Worm (Caenorhabditis elegans) whole organism, late embryonic: ENCODE results near the gene ist-1.
A peak's percentile ranks its signal among the peaks of the same experiment; 100 is the strongest.

Experiments
- C08G9.2 ChIP-seq: sonication (generic microtip); optimal IDR thresholded peaks from 2 replicates; lab custom pipeline; 2016; ENCODE audit warnings: mild to moderate bottlenecking, missing genetic modification characterization, moderate library complexity, missing compliant biosample characterization
- F13H6.1 ChIP-seq: sonication (generic microtip); optimal IDR thresholded peaks from 2 replicates; lab custom pipeline; 2016; ENCODE audit warnings: missing genetic modification characterization, missing compliant biosample characterization
- K02D7.2 ChIP-seq: sonication (generic microtip); optimal IDR thresholded peaks from 2 replicates; lab custom pipeline; 2017; ENCODE audit warnings: mild to moderate bottlenecking, missing genetic modification characterization, missing compliant biosample characterization
- K09A11.1 ChIP-seq: sonication (generic microtip); optimal IDR thresholded peaks from 2 replicates; lab custom pipeline; 2017; ENCODE audit warnings: antibody characterized with exemption, mild to moderate bottlenecking, missing genetic modification characterization, missing compliant biosample characterization; ENCODE audit not compliant: insufficient read depth
- Y22D7AL.16 ChIP-seq: sonication (generic microtip); optimal IDR thresholded peaks from 2 replicates; lab custom pipeline; 2016; ENCODE audit warnings: missing genetic modification characterization, missing compliant biosample characterization
- ahr-1 ChIP-seq: sonication (generic microtip); optimal IDR thresholded peaks from 2 replicates; lab custom pipeline; 2016; ENCODE audit warnings: missing genetic modification characterization, missing compliant biosample characterization
- ceh-14 ChIP-seq: sonication (generic microtip); optimal IDR thresholded peaks from 2 replicates; lab custom pipeline; 2016; ENCODE audit warnings: missing genotype, missing genetic modification characterization, missing compliant biosample characterization
- ceh-18 ChIP-seq: sonication (generic microtip); optimal IDR thresholded peaks from 2 replicates; lab custom pipeline; 2016; ENCODE audit warnings: missing genetic modification characterization, missing compliant biosample characterization
- ceh-2 ChIP-seq: sonication (generic microtip); optimal IDR thresholded peaks from 2 replicates; lab custom pipeline; 2016; ENCODE audit warnings: missing genotype, missing genetic modification characterization, missing compliant biosample characterization
- ceh-48 ChIP-seq: sonication (generic microtip); optimal IDR thresholded peaks from 2 replicates; lab custom pipeline; 2016; ENCODE audit warnings: missing genetic modification characterization, inconsistent platforms, missing compliant biosample characterization
- ceh-6 ChIP-seq: fragments of 200-800 bp; sonication (Bioruptor generic); optimal IDR thresholded peaks from 2 replicates; lab custom pipeline; 2018; ENCODE audit warnings: mild to moderate bottlenecking, missing genetic modification characterization, missing compliant biosample characterization
- ceh-9 ChIP-seq: sonication (generic microtip); optimal IDR thresholded peaks from 2 replicates; lab custom pipeline; 2016; ENCODE audit warnings: mild to moderate bottlenecking, missing genetic modification characterization, inconsistent platforms, missing compliant biosample characterization
- che-1 ChIP-seq: sonication (generic microtip); optimal IDR thresholded peaks from 2 replicates; lab custom pipeline; 2016; ENCODE audit warnings: mild to moderate bottlenecking, missing genetic modification characterization, missing compliant biosample characterization
- dve-1 ChIP-seq: sonication (generic microtip); optimal IDR thresholded peaks from 2 replicates; lab custom pipeline; 2017; ENCODE audit warnings: antibody characterized with exemption, mild to moderate bottlenecking, missing genetic modification characterization, missing compliant biosample characterization
- elt-2 ChIP-seq: sonication (generic microtip); optimal IDR thresholded peaks from 2 replicates; lab custom pipeline; 2016; ENCODE audit warnings: missing genetic modification reagents, missing genetic modification characterization, missing compliant biosample characterization
- fax-1 ChIP-seq: sonication (generic microtip); optimal IDR thresholded peaks from 2 replicates; lab custom pipeline; 2016; ENCODE audit warnings: missing genotype, missing genetic modification characterization, missing compliant biosample characterization
- fkh-6 ChIP-seq: sonication (generic microtip); optimal IDR thresholded peaks from 2 replicates; lab custom pipeline; 2016; ENCODE audit warnings: missing genetic modification characterization, missing compliant biosample characterization
- hlh-13 ChIP-seq: fragments of 200-800 bp; sonication (Bioruptor generic); optimal IDR thresholded peaks from 2 replicates; lab custom pipeline; 2018; ENCODE audit warnings: mild to moderate bottlenecking, missing genetic modification characterization, missing compliant biosample characterization
- hlh-15 ChIP-seq: sonication (generic microtip); optimal IDR thresholded peaks from 2 replicates; lab custom pipeline; 2016; ENCODE audit warnings: missing genetic modification characterization, missing compliant biosample characterization
- hlh-6 ChIP-seq: sonication (generic microtip); optimal IDR thresholded peaks from 2 replicates; lab custom pipeline; 2016; ENCODE audit warnings: missing genotype, missing genetic modification characterization, missing compliant biosample characterization
- lim-6 ChIP-seq: sonication (generic microtip); optimal IDR thresholded peaks from 2 replicates; lab custom pipeline; 2016; ENCODE audit warnings: missing genetic modification characterization, missing compliant biosample characterization
- lin-11 ChIP-seq: fragments of 200-800 bp; sonication (Bioruptor generic); optimal IDR thresholded peaks from 2 replicates; lab custom pipeline; 2018; ENCODE audit warnings: mild to moderate bottlenecking, missing genetic modification characterization, missing compliant biosample characterization
- madf-2 ChIP-seq: sonication (generic microtip); optimal IDR thresholded peaks from 2 replicates; lab custom pipeline; 2017; ENCODE audit warnings: missing genetic modification characterization, missing compliant biosample characterization
- mec-3 ChIP-seq: sonication (generic microtip); optimal IDR thresholded peaks from 2 replicates; lab custom pipeline; 2016; ENCODE audit warnings: borderline replicate concordance, missing genetic modification characterization, missing compliant biosample characterization
- nhr-11 ChIP-seq: fragments of 150-350 bp; optimal IDR thresholded peaks from 2 replicates; lab custom pipeline; 2014; ENCODE audit warnings: missing biosample characterization, missing genetic modification characterization
- pat-9 ChIP-seq: fragments of 200-800 bp; sonication (Bioruptor generic); optimal IDR thresholded peaks from 2 replicates; lab custom pipeline; 2018; ENCODE audit warnings: mild to moderate bottlenecking, missing genetic modification characterization, moderate library complexity, missing compliant biosample characterization
- pha-4 ChIP-seq: fragments of 150-350 bp; optimal IDR thresholded peaks from 2 replicates; lab custom pipeline; 2018; ENCODE audit warnings: missing biosample characterization, missing genetic modification reagents, missing genetic modification characterization
- pros-1 ChIP-seq: fragments of 150-350 bp; optimal IDR thresholded peaks from 2 replicates; lab custom pipeline; 2014; ENCODE audit warnings: missing biosample characterization, missing genetic modification reagents, missing genetic modification characterization
- rnt-1 ChIP-seq: sonication (generic microtip); optimal IDR thresholded peaks from 2 replicates; lab custom pipeline; 2016; ENCODE audit warnings: missing genetic modification characterization, missing compliant biosample characterization
- sdc-2 ChIP-seq: sonication (generic microtip); optimal IDR thresholded peaks from 2 replicates; lab custom pipeline; 2016; ENCODE audit warnings: missing genotype, missing genetic modification characterization, missing compliant biosample characterization
- sox-2 ChIP-seq: fragments of 200-800 bp; sonication (Bioruptor generic); IDR thresholded peaks from 2 replicates; pipeline ENCODE4 v1.3.6; 2022; ENCODE audit warnings: missing genetic modification reagents, missing genetic modification characterization, missing compliant biosample characterization
- sox-4 ChIP-seq: sonication (generic microtip); optimal IDR thresholded peaks from 2 replicates; lab custom pipeline; 2017; ENCODE audit warnings: mild to moderate bottlenecking, missing genetic modification characterization, inconsistent platforms, missing compliant biosample characterization
- syd-9 ChIP-seq: sonication (generic microtip); optimal IDR thresholded peaks from 2 replicates; lab custom pipeline; 2016; ENCODE audit warnings: mild to moderate bottlenecking, missing genetic modification characterization, moderate library complexity, missing compliant biosample characterization
- unc-3 ChIP-seq, 2 experiments: fragments of 200-800 bp in 1 of 2; sonication (Bioruptor generic) in 1 of 2; sonication (generic microtip) in 1 of 2; conservative IDR thresholded peaks in 1 of 2; optimal IDR thresholded peaks in 1 of 2; 2 replicates each; pipeline versions ENCODE4 v1.3.6 to Lab custom; 2016 to 2022; ENCODE audit warnings: missing compliant biosample characterization in 2 of 2, missing genetic modification characterization in 2 of 2, missing genetic modification reagents in 1 of 2
- zip-5 ChIP-seq: sonication (generic microtip); optimal IDR thresholded peaks from 2 replicates; lab custom pipeline; 2016; ENCODE audit warnings: missing genetic modification characterization, missing compliant biosample characterization
- ztf-16 ChIP-seq: sonication (generic microtip); optimal IDR thresholded peaks from 2 replicates; lab custom pipeline; 2017; ENCODE audit warnings: missing genetic modification characterization, missing compliant biosample characterization

The ist-1 gene

DNA sequence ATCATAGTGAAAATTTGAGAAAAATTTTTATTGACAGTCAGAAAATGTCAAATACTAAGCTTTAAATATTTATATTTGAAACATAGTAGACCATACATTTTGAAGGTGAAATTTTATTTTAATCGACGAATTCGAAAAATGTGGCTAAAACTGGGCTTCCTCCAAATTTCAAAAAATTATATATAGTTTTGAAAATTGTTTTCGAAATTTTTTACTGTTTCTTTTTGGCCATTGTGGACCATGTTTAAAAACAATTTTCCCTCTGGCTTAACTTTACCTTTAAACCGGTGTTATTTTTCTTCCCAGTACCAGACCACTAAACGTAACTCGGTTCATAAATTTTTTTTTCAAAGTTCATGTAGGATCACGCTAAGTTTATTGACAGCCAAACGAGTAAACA, 3.8 kb upstream of the ist-1 start:
- no peak for TF ChIP-seq pha-4 (tag; lab: Kevin White, UChicago)
- no peak for TF ChIP-seq hlh-15
- TF ChIP-seq dve-1 = no peak
- TF ChIP-seq ceh-14 (tag; lab: Kevin White, UChicago) = no peak
- no peak for TF ChIP-seq F13H6.1 (tag; lab: Kevin White, UChicago)
- no peak for TF ChIP-seq mec-3 (tag; lab: Kevin White, UChicago)
- TF ChIP-seq ceh-48 (tag; lab: Kevin White, UChicago) = no peak
- no peak for TF ChIP-seq C08G9.2 (tag; lab: Kevin White, UChicago)
- TF ChIP-seq hlh-6 (tag; lab: Kevin White, UChicago) = no peak
- TF ChIP-seq lim-6 (tag; lab: Kevin White, UChicago) = no peak
- TF ChIP-seq, all 69 proteins: peak for 0

DNA sequence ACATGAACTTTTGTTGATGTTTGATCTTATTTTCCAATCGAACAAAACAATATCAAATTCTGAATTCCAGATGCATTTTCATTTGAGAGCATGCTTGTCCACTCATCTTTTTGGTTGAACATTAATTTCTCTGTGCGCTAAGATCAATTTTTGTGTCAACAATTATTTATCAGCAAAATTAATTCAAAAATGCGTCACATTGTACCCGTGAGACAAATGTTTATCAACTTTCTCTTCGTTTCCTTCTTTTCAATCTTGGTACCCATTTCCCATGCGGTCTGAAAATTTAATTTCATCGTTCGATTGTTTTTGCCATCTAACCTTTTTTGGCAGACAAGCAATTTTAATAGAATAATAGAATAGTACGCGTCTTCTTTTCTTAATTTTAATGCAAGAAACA, 2.4 kb upstream of the ist-1 start:
- no peak for TF ChIP-seq Y22D7AL.16 (tag; lab: Kevin White, UChicago)
- no peak for TF ChIP-seq ztf-16 (tag; lab: Kevin White, UChicago)
- TF ChIP-seq ceh-9 (tag; lab: Kevin White, UChicago) = no peak
- TF ChIP-seq madf-2 (tag; lab: Kevin White, UChicago) = no peak
- no peak for TF ChIP-seq ceh-6 (GFP tag; lab: Kevin White, UChicago)
- no peak for TF ChIP-seq pros-1 (tag; lab: Kevin White, UChicago)
- TF ChIP-seq che-1 (tag; lab: Kevin White, UChicago) = no peak
- TF ChIP-seq hlh-13 (GFP tag; lab: Kevin White, UChicago) = no peak
- no peak for TF ChIP-seq K09A11.1 (tag; lab: Kevin White, UChicago)
- no peak for TF ChIP-seq K02D7.2 (tag; lab: Kevin White, UChicago)
- TF ChIP-seq fkh-6 (tag; lab: Kevin White, UChicago) = no peak
- TF ChIP-seq nhr-11 (tag; lab: Kevin White, UChicago) = no peak
- no peak for TF ChIP-seq sox-2 (GFP tag; lab: Robert Waterston, UW)

DNA sequence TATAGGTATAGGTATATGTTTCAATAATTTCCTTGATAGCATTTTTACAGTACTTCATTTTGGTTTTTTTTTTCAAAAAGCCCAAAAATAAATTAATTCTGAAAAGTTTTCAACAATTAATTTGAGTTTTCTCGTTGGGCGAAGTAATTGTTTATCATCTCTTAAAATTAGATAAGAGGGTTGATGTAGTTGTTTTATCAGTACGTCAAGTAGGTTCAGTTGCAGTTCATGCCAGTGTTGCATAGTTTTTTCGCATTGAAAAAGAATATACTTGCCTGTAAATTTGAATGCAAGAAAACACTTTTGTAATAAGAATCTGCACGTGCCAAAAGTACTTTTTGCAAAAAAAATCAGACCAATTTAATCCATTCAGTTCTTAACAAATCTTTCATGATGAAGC, 1.3 kb upstream of the ist-1 start:
- TF ChIP-seq rnt-1 (tag; lab: Kevin White, UChicago) = no peak
- peak; percentile 66 for TF ChIP-seq elt-2

DNA sequence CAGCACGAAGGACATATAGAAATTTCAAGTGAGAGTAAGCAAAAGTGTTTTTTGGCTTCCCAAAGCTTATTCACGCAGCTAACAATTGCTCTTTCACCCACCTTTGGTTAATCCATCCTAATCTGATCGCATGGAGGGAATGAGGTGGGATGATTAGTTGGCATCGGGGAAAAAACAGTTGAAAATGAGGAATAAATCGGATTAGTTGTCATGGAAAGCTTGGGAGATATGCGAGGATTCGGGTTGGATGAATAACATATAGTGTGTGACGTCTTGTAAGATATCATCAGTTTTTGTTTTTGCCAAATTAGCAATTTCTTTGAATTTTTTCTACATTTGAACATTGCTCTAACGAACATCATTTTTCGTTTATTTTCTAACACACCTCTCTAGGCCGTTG, 2.2 kb downstream of the ist-1 start:
- no peak for TF ChIP-seq rnt-1 (tag; lab: Kevin White, UChicago)
- no peak for TF ChIP-seq lin-11 (tag; lab: Kevin White, UChicago)
- TF ChIP-seq hlh-15 = no peak
- TF ChIP-seq madf-2 (tag; lab: Kevin White, UChicago) = no peak
- TF ChIP-seq K02D7.2 (tag; lab: Kevin White, UChicago) = no peak
- TF ChIP-seq che-1 (tag; lab: Kevin White, UChicago) = no peak
- no peak for TF ChIP-seq pat-9 (tag; lab: Kevin White, UChicago)
- TF ChIP-seq ceh-9 (tag; lab: Kevin White, UChicago) = no peak
- no peak for TF ChIP-seq unc-3 (GFP tag; conservative IDR thresholded peaks at IDR 0.05; lab: Robert Waterston, UW)
- TF ChIP-seq unc-3 (tag; optimal IDR thresholded peaks at IDR 0.05; lab: Kevin White, UChicago) = no peak
- no peak for TF ChIP-seq fax-1 (tag; lab: Kevin White, UChicago)
- TF ChIP-seq ahr-1 (tag; lab: Kevin White, UChicago) = no peak
- TF ChIP-seq ceh-2 = no peak
- TF ChIP-seq sdc-2 (tag; lab: Kevin White, UChicago) = no peak
- no peak for TF ChIP-seq sox-4
- no peak for TF ChIP-seq ceh-14 (tag; lab: Kevin White, UChicago)

DNA sequence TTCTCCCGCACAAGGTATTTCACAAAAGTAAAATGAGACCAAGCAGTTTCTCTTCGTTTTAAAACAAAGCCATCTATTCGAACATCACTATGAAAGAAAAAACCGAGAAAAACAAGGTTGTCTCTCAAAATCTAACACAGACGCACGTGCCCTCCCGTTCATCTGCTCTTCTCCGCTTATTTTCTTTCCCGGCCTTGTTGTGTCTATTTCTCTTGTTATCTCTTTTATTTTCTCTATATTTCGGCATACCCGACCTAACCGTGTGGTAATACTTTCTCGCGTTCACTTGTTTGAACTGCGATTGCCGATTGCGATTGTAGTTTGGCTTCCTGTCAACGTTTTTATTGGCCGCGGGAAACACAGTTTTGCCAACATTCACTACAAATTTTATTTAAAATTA, 3.0 kb downstream of the ist-1 start:
- TF ChIP-seq ceh-14 (tag; lab: Kevin White, UChicago) (no peak), K02D7.2 (tag; lab: Kevin White, UChicago) (no peak), zip-5 (tag; lab: Kevin White, UChicago) (no peak), syd-9 (no peak), ceh-18 (tag; lab: Kevin White, UChicago) (no peak)
